Worm (Caenorhabditis elegans): ENCODE data around the gene fbxa-166.
"Not testable (repeated sequence)": the region's sequence is repeated elsewhere in the genome, so short reads cannot be mapped to it uniquely, and the experiment has no call there.

- not testable (repeated sequence) for TF ChIP-seq eor-1 (tag; optimal IDR thresholded peaks at IDR 0.05); ceh-82 (tag; optimal IDR thresholded peaks at IDR 0.05); egl-27 (tag; optimal IDR thresholded peaks at IDR 0.05); nfya-1 (tag; optimal IDR thresholded peaks at IDR 0.05; ENCODE audit: insufficient read depth); nhr-23 (tag; optimal IDR thresholded peaks at IDR 0.05); nhr-67 (tag; optimal IDR thresholded peaks at IDR 0.05); elt-3 (tag; optimal IDR thresholded peaks at IDR 0.05); fkh-10 (GFP tag; optimal IDR thresholded peaks at IDR 0.05); ama-1 (optimal IDR thresholded peaks at IDR 0.05); ceh-16 (tag; optimal IDR thresholded peaks at IDR 0.05)
Measured at ce11 chrII:1636392-1636791, 17.5 kb upstream of the fbxa-166 start, which contains the start of gene srg-20.

Data from whole organism, L3 larva.